Fruit fly (Drosophila melanogaster) Kc167 (cell line): ENCODE results near the gene CG6168.

Experiments used
- insv ChIP-seq: fragments of >200 bp; optimal IDR thresholded peaks from 3 replicates; lab custom pipeline; 2018; ENCODE audit warnings: missing external identifiers
- ttk ChIP-seq: sonication (Bioruptor generic); optimal IDR thresholded peaks from 2 replicates; lab custom pipeline; 2017; ENCODE audit warnings: missing external identifiers

DNA sequence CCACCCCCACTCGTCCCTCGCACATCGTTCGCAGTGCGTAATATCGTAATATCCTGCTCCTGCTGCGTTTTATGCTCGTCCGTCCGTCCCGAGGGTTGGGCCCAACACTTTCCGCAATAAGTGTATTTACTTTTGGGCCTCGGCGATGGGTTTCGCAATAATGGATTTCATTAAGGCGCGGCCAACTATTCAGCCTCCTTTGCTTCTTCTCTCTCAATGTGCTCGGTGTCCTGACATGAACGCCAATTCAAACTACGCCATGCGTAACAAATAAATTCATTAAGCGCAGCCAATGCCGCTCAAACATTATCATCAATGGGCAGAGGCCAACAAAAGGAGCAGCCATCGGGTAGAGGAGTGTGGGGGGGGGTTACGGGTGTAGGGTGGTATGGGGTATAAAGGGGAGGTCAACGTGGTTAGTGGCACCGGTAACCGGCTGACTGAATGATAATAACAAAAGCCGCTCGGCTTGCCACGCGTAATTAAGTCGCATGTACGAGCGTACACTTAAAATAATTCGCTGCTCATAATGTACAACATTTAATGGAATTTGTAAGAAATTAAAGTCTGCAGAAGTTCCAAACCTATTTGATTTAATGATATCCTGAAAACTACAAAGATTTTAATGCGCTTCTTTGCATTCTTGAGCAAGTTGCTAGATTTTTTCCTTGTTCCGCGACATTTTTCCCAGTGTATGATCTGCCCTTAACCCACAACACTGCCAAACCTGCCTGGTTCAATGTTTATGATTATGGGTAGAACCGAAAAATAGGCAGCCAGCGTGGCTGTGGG lies 17.9 kb downstream of the CG6168 start:
- TF ChIP-seq insv (lab: Kevin White, UChicago) = no peak
- no peak for TF ChIP-seq ttk (lab: Kevin White, UChicago)
